Fruit fly (Drosophila melanogaster): Measurements from ENCODE around the gene emei.
A peak's percentile ranks its signal among the peaks of the same experiment; 100 is the strongest.

Gene emei

DNA sequence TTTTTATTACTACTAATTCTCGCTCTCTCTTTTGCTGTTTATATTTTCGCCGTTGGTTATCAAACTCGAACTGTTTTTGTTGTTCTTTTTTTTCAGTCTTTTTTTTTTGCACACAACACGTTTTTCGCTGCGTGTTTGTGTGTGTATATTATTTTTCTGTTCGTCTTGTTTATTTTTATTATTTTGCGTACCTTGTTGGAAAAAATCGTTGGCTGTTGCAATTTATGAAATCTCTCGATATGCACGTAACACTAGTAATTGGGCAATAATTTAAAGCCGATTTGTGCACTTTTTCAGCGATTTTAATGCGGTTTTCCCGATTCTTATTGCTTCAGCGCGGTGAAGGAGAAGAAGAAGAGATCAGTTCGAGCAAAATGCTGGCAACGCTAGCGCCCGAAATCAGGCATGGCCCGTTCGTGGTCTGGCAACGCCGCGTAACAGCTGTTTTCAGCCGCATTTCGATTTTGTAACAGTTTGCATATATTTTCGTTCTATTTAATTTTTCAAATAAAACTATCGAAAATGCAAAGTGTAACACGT lies 11.0 kb downstream of the emei start, which contains the start of the genes FoxK and mRpL2 (continued):
- TF ChIP-seq slbo (GFP tag; IDR thresholded peaks at IDR 0.05) (no peak), pros (GFP tag; optimal IDR thresholded peaks at IDR 0.05) (no peak), dmrt99B (tag; optimal IDR thresholded peaks at IDR 0.05) (no peak), ftz-f1 (GFP tag; optimal IDR thresholded peaks at IDR 0.05) (no peak), Chrac-16 (GFP tag; optimal IDR thresholded peaks at IDR 0.05) (no peak), peb (GFP tag; IDR thresholded peaks at IDR 0.05) (no peak), so (GFP tag; IDR thresholded peaks at IDR 0.05) (no peak), Dek (tag; optimal IDR thresholded peaks at IDR 0.05) (no peak), CG18262 (tag; optimal IDR thresholded peaks at IDR 0.05) (no peak), CG1024 (GFP tag; IDR thresholded peaks at IDR 0.05) (no peak), Trl (optimal IDR thresholded peaks at IDR 0.05) (no peak), Trl (GFP tag; optimal IDR thresholded peaks at IDR 0.05) (no peak), CG18476 (GFP tag; optimal IDR thresholded peaks at IDR 0.05) (no peak), Sox102F (GFP tag; optimal IDR thresholded peaks at IDR 0.05) (no peak), CG17912 (GFP tag; optimal IDR thresholded peaks at IDR 0.05) (peak; percentile 26), PHDP (tag; optimal IDR thresholded peaks at IDR 0.05) (no peak), luna (GFP tag; optimal IDR thresholded peaks at IDR 0.05) (no peak), emc (GFP tag; optimal IDR thresholded peaks at IDR 0.05) (no peak), salm (tag; optimal IDR thresholded peaks at IDR 0.05) (no peak), Six4 (GFP tag; optimal IDR thresholded peaks at IDR 0.05) (no peak), CG14441 (GFP tag; IDR thresholded peaks at IDR 0.05) (no peak), CG6683 (GFP tag; optimal IDR thresholded peaks at IDR 0.05) (no peak), CG10366 (GFP tag; IDR thresholded peaks at IDR 0.05) (no peak), CG2202 (tag; optimal IDR thresholded peaks at IDR 0.05) (no peak), Neu2 (GFP tag; optimal IDR thresholded peaks at IDR 0.05; ENCODE audit: borderline replicate concordance) (no peak), NC2α (GFP tag; optimal IDR thresholded peaks at IDR 0.05) (no peak), Fer1 (GFP tag; optimal IDR thresholded peaks at IDR 0.05) (no peak), CG8359 (GFP tag; optimal IDR thresholded peaks at IDR 0.05; ENCODE audit: borderline replicate concordance) (peak; percentile 80), dan (GFP tag; IDR thresholded peaks at IDR 0.05) (no peak), CG17328 (GFP tag; IDR thresholded peaks at IDR 0.05) (no peak), sisA (GFP tag; IDR thresholded peaks at IDR 0.05) (no peak), abd-A (tag; optimal IDR thresholded peaks at IDR 0.05) (no peak), Ada2b (GFP tag; IDR thresholded peaks at IDR 0.05) (no peak), slp2 (GFP tag; optimal IDR thresholded peaks at IDR 0.05) (no peak), Ssrp (tag; optimal IDR thresholded peaks at IDR 0.05) (no peak), hkb (optimal IDR thresholded peaks at IDR 0.05) (no peak), hkb (GFP tag; IDR thresholded peaks at IDR 0.05) (no peak), CG3726 (GFP tag; IDR thresholded peaks at IDR 0.05) (no peak), pnt (GFP tag; optimal IDR thresholded peaks at IDR 0.05) (no peak), ab (GFP tag; optimal IDR thresholded peaks at IDR 0.05) (no peak), Poxn (GFP tag; IDR thresholded peaks at IDR 0.05) (no peak), HmgD (GFP tag; optimal IDR thresholded peaks at IDR 0.05) (peak; percentile 63), CG2120 (GFP tag; optimal IDR thresholded peaks at IDR 0.05) (peak; percentile 40), CG2889 (GFP tag; IDR thresholded peaks at IDR 0.05) (no peak), CG30020 (tag; optimal IDR thresholded peaks at IDR 0.05) (peak; percentile 29), bbx (GFP tag; IDR thresholded peaks at IDR 0.05; ENCODE audit: partially characterized antibody) (peak; percentile 56), CG8281 (tag; optimal IDR thresholded peaks at IDR 0.05) (no peak), kah (GFP tag; optimal IDR thresholded peaks at IDR 0.05) (no peak), CG10654 (GFP tag; optimal IDR thresholded peaks at IDR 0.05) (no peak), CG13894 (tag; optimal IDR thresholded peaks at IDR 0.05) (no peak), CG11398 (GFP tag; optimal IDR thresholded peaks at IDR 0.05) (no peak), Oaz (GFP tag; IDR thresholded peaks at IDR 0.05) (no peak), CG9727 (GFP tag; optimal IDR thresholded peaks at IDR 0.05) (no peak)
